Fruit fly (Drosophila melanogaster): ENCODE data around the gene MCU.

The MCU gene

DNA sequence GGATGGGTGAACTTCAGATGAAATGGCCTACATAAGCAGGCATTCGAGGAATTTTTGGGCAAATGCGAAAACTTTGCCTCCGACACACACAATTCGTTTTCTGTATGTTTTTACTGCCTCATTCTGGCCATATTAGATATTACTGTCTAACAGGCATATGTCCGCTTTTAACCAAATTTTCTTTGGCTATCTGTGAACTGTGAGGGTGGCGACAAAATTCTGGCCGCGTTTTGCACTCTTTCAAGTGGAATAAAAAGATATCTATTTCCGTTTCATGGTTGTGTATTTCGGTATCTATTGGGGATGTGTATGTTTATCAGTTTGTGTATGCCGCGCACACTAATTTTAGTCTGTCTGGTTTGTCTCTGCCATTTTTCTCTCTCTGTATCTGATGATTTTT lies 8.0 kb downstream of the MCU start:
- no peak for TF ChIP-seq Clk (GFP tag; optimal IDR thresholded peaks at IDR 0.05)
- TF ChIP-seq CG12768 (GFP tag; optimal IDR thresholded peaks at IDR 0.05): no peak
- no peak for TF ChIP-seq cnc (optimal IDR thresholded peaks at IDR 0.05)
- no peak for TF ChIP-seq CG11617 (GFP tag; optimal IDR thresholded peaks at IDR 0.05)
- no peak for TF ChIP-seq CG14711 (tag; optimal IDR thresholded peaks at IDR 0.05)
- no peak for TF ChIP-seq cic (GFP tag; optimal IDR thresholded peaks at IDR 0.05)
- TF ChIP-seq pad (GFP tag; optimal IDR thresholded peaks at IDR 0.05): no peak
- no peak for TF ChIP-seq CG5204 (GFP tag; optimal IDR thresholded peaks at IDR 0.05)
- no peak for TF ChIP-seq kay (GFP tag; ENCODE audit: borderline replicate concordance)

DNA sequence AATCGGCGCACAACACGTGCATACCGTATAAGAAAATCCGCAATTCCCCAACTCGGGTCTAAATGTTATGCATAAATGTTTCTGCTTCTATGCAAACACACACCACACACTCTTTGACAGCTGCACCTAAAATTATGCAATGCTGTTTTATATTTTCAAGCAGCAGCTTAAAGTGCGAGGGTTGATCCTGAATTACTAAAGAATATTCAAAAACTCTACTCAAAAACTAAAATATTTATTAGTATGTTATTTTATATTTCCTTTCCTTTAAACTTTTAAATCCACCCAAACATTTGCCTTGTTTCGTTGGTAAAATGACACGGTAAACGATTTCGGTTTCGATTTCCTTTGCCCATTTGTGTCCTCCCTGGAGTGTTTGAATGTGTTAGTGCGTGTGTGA lies 10.5 kb downstream of the MCU start:
- TF ChIP-seq CG12768 (GFP tag; optimal IDR thresholded peaks at IDR 0.05) (no peak), CG11617 (GFP tag; optimal IDR thresholded peaks at IDR 0.05) (no peak), Crg-1 (GFP tag; optimal IDR thresholded peaks at IDR 0.05) (no peak), cic (GFP tag; optimal IDR thresholded peaks at IDR 0.05) (no peak), CG5204 (GFP tag; optimal IDR thresholded peaks at IDR 0.05) (no peak), CG14711 (tag; optimal IDR thresholded peaks at IDR 0.05) (no peak), ovo (GFP tag; optimal IDR thresholded peaks at IDR 0.05) (no peak), Clk (GFP tag; optimal IDR thresholded peaks at IDR 0.05) (no peak), tj (GFP tag; optimal IDR thresholded peaks at IDR 0.05) (no peak), toe (GFP tag; optimal IDR thresholded peaks at IDR 0.05) (no peak), CG1620 (GFP tag; optimal IDR thresholded peaks at IDR 0.05) (no peak), cnc (optimal IDR thresholded peaks at IDR 0.05) (no peak), CG33017 (tag; optimal IDR thresholded peaks at IDR 0.05) (no peak), CG7045 (GFP tag; optimal IDR thresholded peaks at IDR 0.05) (no peak), Hr96 (GFP tag; optimal IDR thresholded peaks at IDR 0.05) (no peak), bab1 (GFP tag; optimal IDR thresholded peaks at IDR 0.05) (no peak), pad (GFP tag; optimal IDR thresholded peaks at IDR 0.05) (no peak), CG7101 (tag; optimal IDR thresholded peaks at IDR 0.05) (no peak), kay (GFP tag; ENCODE audit: borderline replicate concordance) (no peak), Mnt (GFP tag; optimal IDR thresholded peaks at IDR 0.05) (no peak)

DNA sequence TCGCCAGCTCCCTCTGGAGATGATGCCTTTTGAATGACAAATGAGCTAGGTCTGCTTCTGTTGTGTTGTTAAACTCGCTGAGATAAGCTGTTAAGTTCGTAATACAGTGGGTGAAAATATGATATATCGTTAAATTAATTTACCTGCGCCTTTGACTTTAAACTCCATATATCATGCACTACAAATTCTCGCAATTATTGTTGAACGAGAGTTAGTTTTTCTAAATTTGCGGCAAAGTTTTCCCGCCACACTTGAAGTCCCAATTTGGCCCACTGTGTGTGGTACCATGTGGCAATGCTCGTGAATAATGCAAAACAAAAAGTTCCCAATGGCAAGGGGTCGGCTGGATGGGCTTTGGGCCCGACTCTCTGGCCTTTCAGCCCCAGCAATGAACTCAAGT lies 26.2 kb downstream of the MCU start:
- no peak for TF ChIP-seq CG12768 (GFP tag; optimal IDR thresholded peaks at IDR 0.05)
- no peak for TF ChIP-seq CG5204 (GFP tag; optimal IDR thresholded peaks at IDR 0.05)
- TF ChIP-seq Hr96 (GFP tag; optimal IDR thresholded peaks at IDR 0.05): no peak
- no peak for TF ChIP-seq Mnt (GFP tag; optimal IDR thresholded peaks at IDR 0.05)
- no peak for TF ChIP-seq CG14711 (tag; optimal IDR thresholded peaks at IDR 0.05)
- TF ChIP-seq toe (GFP tag; optimal IDR thresholded peaks at IDR 0.05): no peak
- no peak for TF ChIP-seq Crg-1 (GFP tag; optimal IDR thresholded peaks at IDR 0.05)
- no peak for TF ChIP-seq CG7045 (GFP tag; optimal IDR thresholded peaks at IDR 0.05)
- TF ChIP-seq CG1620 (GFP tag; optimal IDR thresholded peaks at IDR 0.05): no peak
- no peak for TF ChIP-seq Clk (GFP tag; optimal IDR thresholded peaks at IDR 0.05)
- no peak for TF ChIP-seq CG7101 (tag; optimal IDR thresholded peaks at IDR 0.05)
- TF ChIP-seq kay (GFP tag; ENCODE audit: borderline replicate concordance): no peak

dm6 chr3L:6577313-6577852 lies 26.8 kb downstream of the MCU start:
- TF ChIP-seq CG7101 (tag; optimal IDR thresholded peaks at IDR 0.05) (no peak), tj (GFP tag; optimal IDR thresholded peaks at IDR 0.05) (no peak), CG33017 (tag; optimal IDR thresholded peaks at IDR 0.05) (no peak), bab1 (GFP tag; optimal IDR thresholded peaks at IDR 0.05) (no peak), CG1620 (GFP tag; optimal IDR thresholded peaks at IDR 0.05) (no peak), CG7045 (GFP tag; optimal IDR thresholded peaks at IDR 0.05) (no peak), cic (GFP tag; optimal IDR thresholded peaks at IDR 0.05) (no peak), pad (GFP tag; optimal IDR thresholded peaks at IDR 0.05) (no peak), Crg-1 (GFP tag; optimal IDR thresholded peaks at IDR 0.05) (no peak), kay (GFP tag; ENCODE audit: borderline replicate concordance) (no peak), CG5204 (GFP tag; optimal IDR thresholded peaks at IDR 0.05) (no peak), CG14711 (tag; optimal IDR thresholded peaks at IDR 0.05) (no peak), ovo (GFP tag; optimal IDR thresholded peaks at IDR 0.05) (no peak), Hr96 (GFP tag; optimal IDR thresholded peaks at IDR 0.05) (no peak), Clk (GFP tag; optimal IDR thresholded peaks at IDR 0.05) (no peak), toe (GFP tag; optimal IDR thresholded peaks at IDR 0.05) (no peak), Mnt (GFP tag; optimal IDR thresholded peaks at IDR 0.05) (no peak), CG12768 (GFP tag; optimal IDR thresholded peaks at IDR 0.05) (no peak)

DNA sequence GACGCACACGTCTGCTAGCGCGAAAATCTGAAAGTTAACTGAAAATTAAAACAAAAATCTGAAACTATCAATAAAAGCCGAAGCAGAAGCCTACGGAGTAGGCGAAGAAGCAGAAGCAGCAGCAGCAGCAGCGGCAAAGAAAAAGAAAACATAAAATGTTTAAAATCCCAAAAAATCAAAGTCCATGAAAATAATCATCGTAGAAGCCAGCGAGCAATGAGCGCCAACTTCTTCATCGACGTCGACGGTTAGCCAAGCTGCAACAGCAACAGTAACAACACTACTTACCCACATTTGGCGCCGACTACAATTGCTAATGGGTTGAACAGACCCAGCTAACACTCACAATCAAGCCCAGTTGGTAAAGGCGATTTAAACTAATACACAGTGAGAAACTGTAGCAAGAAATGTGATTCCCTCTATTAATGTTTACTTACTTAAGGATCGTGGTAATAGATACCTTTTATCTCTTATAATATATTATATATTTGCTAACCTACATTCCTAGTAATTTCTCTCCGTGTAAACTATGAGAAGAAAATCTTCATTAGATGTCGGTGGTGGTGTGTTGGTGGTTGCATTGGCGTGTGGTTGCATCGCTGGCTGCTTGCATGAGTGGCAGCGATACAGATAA lies 39.0 kb downstream of the MCU start, which contains the start of gene jv:
Gene jv, minus strand, starts transcription at position 51 of the 634 bp plus-strand sequence.
- no peak for TF ChIP-seq CG11617 (GFP tag; optimal IDR thresholded peaks at IDR 0.05)
- TF ChIP-seq kay (GFP tag; ENCODE audit: borderline replicate concordance): no peak
- no peak for TF ChIP-seq CG7101 (tag; optimal IDR thresholded peaks at IDR 0.05)
- TF ChIP-seq pad (GFP tag; optimal IDR thresholded peaks at IDR 0.05): no peak
- no peak for TF ChIP-seq cnc (optimal IDR thresholded peaks at IDR 0.05)
- TF ChIP-seq Crg-1 (GFP tag; optimal IDR thresholded peaks at IDR 0.05): no peak
- TF ChIP-seq bab1 (GFP tag; optimal IDR thresholded peaks at IDR 0.05): no peak
- TF ChIP-seq CG7045 (GFP tag; optimal IDR thresholded peaks at IDR 0.05): no peak
- TF ChIP-seq CG1620 (GFP tag; optimal IDR thresholded peaks at IDR 0.05): no peak
- TF ChIP-seq CG5204 (GFP tag; optimal IDR thresholded peaks at IDR 0.05): no peak
- TF ChIP-seq ovo (GFP tag; optimal IDR thresholded peaks at IDR 0.05): no peak
- no peak for TF ChIP-seq CG14711 (tag; optimal IDR thresholded peaks at IDR 0.05)
- no peak for TF ChIP-seq CG33017 (tag; optimal IDR thresholded peaks at IDR 0.05)
- no peak for TF ChIP-seq toe (GFP tag; optimal IDR thresholded peaks at IDR 0.05)
- no peak for TF ChIP-seq tj (GFP tag; optimal IDR thresholded peaks at IDR 0.05)
- no peak for TF ChIP-seq Clk (GFP tag; optimal IDR thresholded peaks at IDR 0.05)
- TF ChIP-seq Mnt (GFP tag; optimal IDR thresholded peaks at IDR 0.05): no peak

DNA sequence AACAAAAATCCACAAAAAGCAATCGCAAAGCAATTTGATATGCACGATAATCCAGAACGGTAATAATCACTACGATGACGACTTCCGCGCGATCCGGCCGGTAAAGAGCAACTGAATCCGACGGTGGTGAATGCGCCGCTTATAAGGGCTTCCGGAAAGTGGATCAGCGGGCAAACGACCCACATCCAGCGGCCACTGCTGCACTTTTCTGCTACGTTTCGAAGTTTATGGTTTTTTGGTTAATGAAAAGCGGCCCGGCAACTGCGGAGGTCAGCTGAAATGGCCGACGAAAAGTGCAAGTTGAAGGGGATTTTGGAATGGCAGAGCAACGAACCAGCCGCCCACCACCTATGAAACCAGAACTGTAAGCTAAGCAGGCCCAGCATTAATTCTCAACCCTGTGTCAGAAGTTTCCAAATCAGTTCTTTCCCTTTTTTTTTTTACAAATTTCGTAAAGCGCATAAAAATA lies 52.8 kb downstream of the MCU start, which contains the start of the genes ndl and Rexo5:
Gene ndl, minus strand, starts transcription at position 101 of the 469 bp plus-strand sequence.
Gene Rexo5, plus strand, starts transcription at position 419 of the 469 bp plus-strand sequence.
- TF ChIP-seq CG11617 (GFP tag; optimal IDR thresholded peaks at IDR 0.05) (no peak), Clk (GFP tag; optimal IDR thresholded peaks at IDR 0.05) (no peak), tj (GFP tag; optimal IDR thresholded peaks at IDR 0.05) (peak; percentile 85), kay (GFP tag; ENCODE audit: borderline replicate concordance) (no peak), cnc (optimal IDR thresholded peaks at IDR 0.05) (no peak), bab1 (GFP tag; optimal IDR thresholded peaks at IDR 0.05) (peak; percentile 12)
